Worm (Caenorhabditis elegans): ENCODE data around the gene M110.3.

M110.3 gene

ce11 chrII:8177095-8177494, 39.3 kb downstream of the M110.3 start, which contains the start of gene acr-14:
TSS of gene acr-14 (minus strand) at chrII:8177195.
- TF ChIP-seq ztf-23 (GFP tag; IDR thresholded peaks at IDR 0.05), result no peak
- no peak for TF ChIP-seq T22C8.4 (GFP tag; IDR thresholded peaks at IDR 0.05)
- TF ChIP-seq med-1 (GFP tag; optimal IDR thresholded peaks at IDR 0.05; ENCODE audit: insufficient read depth), result no peak
- TF ChIP-seq ztf-29 (GFP tag; IDR thresholded peaks at IDR 0.05), result no peak
- no peak for TF ChIP-seq tab-1 (GFP tag; IDR thresholded peaks at IDR 0.05)
- no peak for TF ChIP-seq klf-2 (GFP tag; conservative IDR thresholded peaks at IDR 0.05)
- no peak for TF ChIP-seq ref-1 (GFP tag; conservative IDR thresholded peaks at IDR 0.05)
- TF ChIP-seq cog-1 (tag; optimal IDR thresholded peaks at IDR 0.05), result no peak
- TF ChIP-seq flt-1 (GFP tag; IDR thresholded peaks at IDR 0.05), result no peak

ce11 chrII:8174148-8174547, 42.3 kb downstream of the M110.3 start:
- TF ChIP-seq T22C8.4 (GFP tag; IDR thresholded peaks at IDR 0.05), result no peak
- TF ChIP-seq cog-1 (tag; optimal IDR thresholded peaks at IDR 0.05), result no peak
- no peak for TF ChIP-seq klf-2 (GFP tag; conservative IDR thresholded peaks at IDR 0.05)
- no peak for TF ChIP-seq flt-1 (GFP tag; IDR thresholded peaks at IDR 0.05)
- no peak for TF ChIP-seq med-1 (GFP tag; optimal IDR thresholded peaks at IDR 0.05; ENCODE audit: insufficient read depth)
- no peak for TF ChIP-seq tab-1 (GFP tag; IDR thresholded peaks at IDR 0.05)
- TF ChIP-seq ztf-29 (GFP tag; IDR thresholded peaks at IDR 0.05), result no peak
- TF ChIP-seq ztf-23 (GFP tag; IDR thresholded peaks at IDR 0.05), result no peak
- no peak for TF ChIP-seq ref-1 (GFP tag; conservative IDR thresholded peaks at IDR 0.05)

DNA sequence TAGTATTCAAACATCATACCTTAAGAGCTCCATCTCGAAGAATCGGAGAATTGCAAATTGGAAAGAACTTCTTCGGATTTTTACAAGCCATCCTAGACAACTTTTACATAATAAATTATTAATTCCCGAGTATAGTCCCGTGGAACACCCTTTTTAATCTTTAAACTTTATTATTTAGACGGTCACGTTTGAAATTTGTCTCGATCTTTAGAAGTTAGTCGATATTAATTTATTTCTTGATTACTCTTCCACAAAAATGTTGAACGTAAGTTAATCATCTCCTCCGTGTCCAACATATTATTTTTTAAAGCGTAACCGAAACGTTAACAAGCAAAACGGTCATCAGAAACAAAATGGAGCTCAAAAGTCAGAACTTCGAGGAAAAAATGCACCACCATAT, 43.0 kb downstream of the M110.3 start, which contains the start of the genes decr-1.3 and T05C12.1:
Gene decr-1.3, minus strand, starts transcription at position 101 of the 400 bp plus-strand sequence.
Gene T05C12.1, plus strand, starts transcription at position 232 of the 400 bp plus-strand sequence.
- TF ChIP-seq klf-2 (GFP tag; conservative IDR thresholded peaks at IDR 0.05) (no peak), ref-1 (GFP tag; conservative IDR thresholded peaks at IDR 0.05) (no peak), med-1 (GFP tag; optimal IDR thresholded peaks at IDR 0.05; ENCODE audit: insufficient read depth) (no peak), T22C8.4 (GFP tag; IDR thresholded peaks at IDR 0.05) (no peak), cog-1 (tag; optimal IDR thresholded peaks at IDR 0.05) (no peak), flt-1 (GFP tag; IDR thresholded peaks at IDR 0.05) (no peak), ztf-23 (GFP tag; IDR thresholded peaks at IDR 0.05) (no peak), ztf-29 (GFP tag; IDR thresholded peaks at IDR 0.05) (no peak), tab-1 (GFP tag; IDR thresholded peaks at IDR 0.05) (no peak)

ce11 chrII:8170374-8170773, 46.0 kb downstream of the M110.3 start, which contains the start of gene T05C12.11:
TSS of gene T05C12.11 (minus strand) at chrII:8170474.
- TF ChIP-seq ref-1 (GFP tag; conservative IDR thresholded peaks at IDR 0.05), result no peak

ce11 chrII:8169283-8169682, 47.1 kb downstream of the M110.3 start, which contains the start of gene T05C12.15:
TSS of gene T05C12.15 (plus strand) at chrII:8169583.
- TF ChIP-seq med-1 (GFP tag; optimal IDR thresholded peaks at IDR 0.05; ENCODE audit: insufficient read depth) (no peak), flt-1 (GFP tag; IDR thresholded peaks at IDR 0.05) (no peak), tab-1 (GFP tag; IDR thresholded peaks at IDR 0.05) (no peak), cog-1 (tag; optimal IDR thresholded peaks at IDR 0.05) (no peak), ztf-23 (GFP tag; IDR thresholded peaks at IDR 0.05) (no peak), klf-2 (GFP tag; conservative IDR thresholded peaks at IDR 0.05) (no peak), ztf-29 (GFP tag; IDR thresholded peaks at IDR 0.05) (no peak), T22C8.4 (GFP tag; IDR thresholded peaks at IDR 0.05) (no peak), ref-1 (GFP tag; conservative IDR thresholded peaks at IDR 0.05) (no peak)
